Fruit fly (Drosophila melanogaster): ENCODE results near the gene Rint1.

Gene Rint1

DNA sequence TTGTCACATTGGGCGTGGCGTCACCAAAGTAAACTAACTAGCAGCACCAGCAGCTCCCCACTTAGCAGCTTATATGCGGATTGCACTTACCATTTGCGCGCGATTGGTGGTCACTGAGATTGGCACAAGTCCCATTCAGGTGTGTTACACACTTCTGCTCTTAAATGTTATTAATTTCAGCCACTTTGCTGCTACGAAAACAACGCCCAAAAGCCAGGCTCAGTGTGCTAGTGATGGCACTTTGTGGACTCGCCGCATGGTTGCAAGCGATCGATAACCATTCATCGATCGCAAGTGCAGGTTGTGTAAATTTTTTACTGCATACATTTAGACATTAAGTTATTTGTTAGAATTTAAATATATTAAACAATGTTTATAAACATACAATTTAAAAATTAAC, 11.6 kb downstream of the Rint1 start, which contains the start of the genes wrm1 and wrm2 (continued):
- TF ChIP-seq CG18619 (GFP tag; optimal IDR thresholded peaks at IDR 0.05): no peak
- TF ChIP-seq chinmo (GFP tag; IDR thresholded peaks at IDR 0.05; ENCODE audit: partially characterized antibody): 0 out of 4 replicates have a peak, but pooled peaks have one; percentile 13
- no peak for TF ChIP-seq CG7745 (tag; optimal IDR thresholded peaks at IDR 0.05)
- peak; percentile 34 for TF ChIP-seq Dp (GFP tag; optimal IDR thresholded peaks at IDR 0.05)
- TF ChIP-seq Gug (GFP tag; IDR thresholded peaks at IDR 0.05): no peak
- peak; percentile 59 for TF ChIP-seq pzg (GFP tag; optimal IDR thresholded peaks at IDR 0.05)
- TF ChIP-seq CG17328 (GFP tag; IDR thresholded peaks at IDR 0.05): no peak
- peak; percentile 53; the same call in 2 of the 3 replicates for TF ChIP-seq HLH4C (GFP tag; IDR thresholded peaks at IDR 0.05; ENCODE audit: partially characterized antibody)
- no peak for TF ChIP-seq org-1 (GFP tag; optimal IDR thresholded peaks at IDR 0.05)
- no peak for TF ChIP-seq CG10431 (GFP tag; optimal IDR thresholded peaks at IDR 0.05)
- no peak for TF ChIP-seq CG14050 (GFP tag; IDR thresholded peaks at IDR 0.05)
- TF ChIP-seq wdn (GFP tag; IDR thresholded peaks at IDR 0.05): no peak
- TF ChIP-seq CG15479 (GFP tag; optimal IDR thresholded peaks at IDR 0.05): no peak
- no peak for TF ChIP-seq luna (GFP tag; optimal IDR thresholded peaks at IDR 0.05)
- TF ChIP-seq CG32532 (GFP tag; IDR thresholded peaks at IDR 0.05): no peak
- no peak for TF ChIP-seq Sry-β (GFP tag; optimal IDR thresholded peaks at IDR 0.05)
- TF ChIP-seq HLH3B (GFP tag; IDR thresholded peaks at IDR 0.05): no peak
- no peak for TF ChIP-seq ci (GFP tag; IDR thresholded peaks at IDR 0.05)
- no peak for TF ChIP-seq cato (GFP tag; optimal IDR thresholded peaks at IDR 0.05; ENCODE audit: borderline replicate concordance)
- no peak for TF ChIP-seq shn (GFP tag; optimal IDR thresholded peaks at IDR 0.05)
- no peak for TF ChIP-seq MTF-1 (GFP tag; optimal IDR thresholded peaks at IDR 0.05; ENCODE audit: borderline replicate concordance)
- no peak for TF ChIP-seq fd64A (GFP tag; optimal IDR thresholded peaks at IDR 0.05)
- no peak for TF ChIP-seq Dbx (GFP tag; IDR thresholded peaks at IDR 0.05)
- TF ChIP-seq CG43689 (GFP tag; IDR thresholded peaks at IDR 0.05): no peak
- no peak for TF ChIP-seq zf30C (GFP tag; optimal IDR thresholded peaks at IDR 0.05)
- TF ChIP-seq gro (GFP tag; optimal IDR thresholded peaks at IDR 0.05): no peak
- TF ChIP-seq CG12659 (GFP tag; optimal IDR thresholded peaks at IDR 0.05): peak; percentile 4
- TF ChIP-seq bsh (GFP tag; optimal IDR thresholded peaks at IDR 0.05): no peak
- TF ChIP-seq CG8765 (GFP tag; IDR thresholded peaks at IDR 0.05): no peak
- no peak for TF ChIP-seq CG9817 (tag; optimal IDR thresholded peaks at IDR 0.05)
- TF ChIP-seq CG17829 (tag; optimal IDR thresholded peaks at IDR 0.05): peak; percentile 22
- TF ChIP-seq zfh1 (GFP tag; IDR thresholded peaks at IDR 0.05): no peak
- TF ChIP-seq GATAe (GFP tag; conservative IDR thresholded peaks at IDR 0.05): no peak
- TF ChIP-seq gcm (GFP tag; optimal IDR thresholded peaks at IDR 0.05): peak; percentile 53
- no peak for TF ChIP-seq sd (tag; optimal IDR thresholded peaks at IDR 0.05)
- TF ChIP-seq Max (GFP tag; optimal IDR thresholded peaks at IDR 0.05): peak; percentile 31
- no peak for TF ChIP-seq H2.0 (GFP tag; IDR thresholded peaks at IDR 0.05)
- no peak for TF ChIP-seq B-H2 (GFP tag; optimal IDR thresholded peaks at IDR 0.05)
- peak; percentile 53 for TF ChIP-seq CG2129 (GFP tag; IDR thresholded peaks at IDR 0.05; ENCODE audit: partially characterized antibody)
- no peak for TF ChIP-seq Side (GFP tag; optimal IDR thresholded peaks at IDR 0.05)
- no peak for TF ChIP-seq Dfd (GFP tag; optimal IDR thresholded peaks at IDR 0.05)
- TF ChIP-seq HmgZ (tag; optimal IDR thresholded peaks at IDR 0.05): no peak
- no peak for TF ChIP-seq CG2889 (GFP tag; IDR thresholded peaks at IDR 0.05)
- peak in 1 of 3 experiments; percentile 73 for TF ChIP-seq Stat92E (GFP tag; optimal IDR thresholded peaks at IDR 0.05)
- no peak for TF ChIP-seq oc (tag; optimal IDR thresholded peaks at IDR 0.05)
- no peak for TF ChIP-seq CG11723 (GFP tag; optimal IDR thresholded peaks at IDR 0.05)
- peak; percentile 89 for TF ChIP-seq gsb-n (tag; optimal IDR thresholded peaks at IDR 0.05)
- no peak for TF ChIP-seq so (GFP tag; IDR thresholded peaks at IDR 0.05)
- TF ChIP-seq CG4707 (GFP tag; optimal IDR thresholded peaks at IDR 0.05): no peak
- TF ChIP-seq CG8089 (GFP tag; optimal IDR thresholded peaks at IDR 0.05): no peak
- peak; percentile 74 for TF ChIP-seq BEAF-32 (GFP tag; optimal IDR thresholded peaks at IDR 0.05)

Measured in whole organism, embryonic.